Worm (Caenorhabditis elegans) whole organism, L4 larva: ENCODE results near the gene srsx-3.

Experiments
- D1046.2 ChIP-seq: fragments of 200-800 bp; sonication (Bioruptor generic); IDR thresholded peaks from 2 replicates; pipeline ENCODE4 v1.3.6; 2022; ENCODE audit warnings: missing genetic modification characterization, missing compliant biosample characterization
- T20F7.1 ChIP-seq: fragments of 200-800 bp; sonication (Bioruptor generic); optimal IDR thresholded peaks from 2 replicates; lab custom pipeline; 2018; ENCODE audit warnings: mild to moderate bottlenecking, missing genetic modification characterization, missing compliant biosample characterization
- Y48G9A.11 ChIP-seq: fragments of 200-800 bp; sonication (Bioruptor generic); IDR thresholded peaks from 2 replicates; pipeline ENCODE4 v1.3.6; 2022; ENCODE audit warnings: missing genetic modification reagents, missing genetic modification characterization, missing compliant biosample characterization
- ZK337.2 ChIP-seq: fragments of 200-800 bp; sonication (Bioruptor generic); IDR thresholded peaks from 2 replicates; pipeline ENCODE4 v1.3.6; 2022; ENCODE audit warnings: missing genetic modification reagents, missing genetic modification characterization, missing compliant biosample characterization
- aha-1 ChIP-seq: fragments of 150-350 bp; peaks from one replicate; lab custom pipeline; 2014; ENCODE audit warnings: missing biosample characterization, missing genetic modification characterization
- ama-1 ChIP-seq: fragments of 150-350 bp; optimal IDR thresholded peaks from 2 replicates; lab custom pipeline; 2014; ENCODE audit warnings: inconsistent platforms, mixed read lengths
- ceh-32 ChIP-seq: sonication (generic microtip); optimal IDR thresholded peaks from 2 replicates; lab custom pipeline; 2016; ENCODE audit warnings: mild to moderate bottlenecking, missing genetic modification characterization, missing compliant biosample characterization; ENCODE audit not compliant: poor library complexity
- cey-2 ChIP-seq: sonication (generic microtip); optimal IDR thresholded peaks from 3 replicates; lab custom pipeline; 2017; ENCODE audit warnings: missing genetic modification characterization, mild to moderate bottlenecking, missing compliant biosample characterization, antibody characterized with exemption, borderline replicate concordance; ENCODE audit not compliant: insufficient read depth
- daf-16 ChIP-seq, 3 experiments: sonication (generic microtip); optimal IDR thresholded peaks; 2 replicates each; lab custom pipeline; 2016 to 2017; ENCODE audit warnings: missing genetic modification characterization in 3 of 3, missing genetic modification reagents in 3 of 3, mild to moderate bottlenecking in 2 of 3, missing compliant biosample characterization in 2 of 3, missing biosample characterization in 1 of 3, moderate library complexity in 1 of 3
- daf-8 ChIP-seq: fragments of 200-800 bp; sonication (Bioruptor generic); IDR thresholded peaks from 2 replicates; pipeline ENCODE4 v1.3.6; 2022; ENCODE audit warnings: missing genetic modification characterization, missing compliant biosample characterization
- dmd-8 ChIP-seq: fragments of 200-800 bp; sonication (Bioruptor generic); IDR thresholded peaks from 2 replicates; pipeline ENCODE4 v1.3.6; 2022; ENCODE audit warnings: missing genetic modification characterization, missing compliant biosample characterization
- duxl-1 ChIP-seq: sonication (generic microtip); optimal IDR thresholded peaks from 2 replicates; lab custom pipeline; 2016; ENCODE audit warnings: mild to moderate bottlenecking, missing genetic modification characterization, moderate library complexity, missing compliant biosample characterization; ENCODE audit not compliant: poor library complexity
- dve-1 ChIP-seq: sonication (generic microtip); optimal IDR thresholded peaks from 2 replicates; lab custom pipeline; 2017; ENCODE audit warnings: antibody characterized with exemption, mild to moderate bottlenecking, missing genetic modification characterization, missing compliant biosample characterization; ENCODE audit not compliant: insufficient read depth
- egl-43 ChIP-seq: fragments of 200-800 bp; sonication (Bioruptor generic); IDR thresholded peaks from 2 replicates; pipeline ENCODE4 v1.3.6; 2022; ENCODE audit warnings: missing genetic modification reagents, missing genetic modification characterization, missing compliant biosample characterization
- fkh-10 ChIP-seq: fragments of 150-350 bp; optimal IDR thresholded peaks from 2 replicates; lab custom pipeline; 2014; ENCODE audit warnings: missing biosample characterization, missing genetic modification reagents, missing genetic modification characterization
- fos-1 ChIP-seq: fragments of 150-350 bp; optimal IDR thresholded peaks from 2 replicates; lab custom pipeline; 2014; ENCODE audit warnings: missing biosample characterization, missing genetic modification characterization
- gei-8 ChIP-seq: fragments of 200-800 bp; sonication (Bioruptor generic); optimal IDR thresholded peaks from 2 replicates; lab custom pipeline; 2018; ENCODE audit warnings: mild to moderate bottlenecking, missing genetic modification characterization, missing compliant biosample characterization
- hlh-11 ChIP-seq: fragments of 200-800 bp; sonication (Bioruptor generic); optimal IDR thresholded peaks from 2 replicates; lab custom pipeline; 2018; ENCODE audit warnings: mild to moderate bottlenecking, missing genetic modification characterization, missing compliant biosample characterization
- hlh-30 ChIP-seq: sonication (generic microtip); optimal IDR thresholded peaks from 2 replicates; lab custom pipeline; 2017; ENCODE audit warnings: antibody characterized with exemption, mild to moderate bottlenecking, missing genetic modification characterization, missing compliant biosample characterization; ENCODE audit not compliant: insufficient read depth
- jun-1 ChIP-seq: fragments of 150-350 bp; optimal IDR thresholded peaks from 2 replicates; lab custom pipeline; 2014; ENCODE audit warnings: missing biosample characterization, missing genetic modification reagents, missing genetic modification characterization
- lim-7 ChIP-seq: fragments of 200-800 bp; sonication (Bioruptor generic); IDR thresholded peaks from 2 replicates; pipeline ENCODE4 v1.3.6; 2022; ENCODE audit warnings: missing genetic modification characterization, missing compliant biosample characterization
- lin-1 ChIP-seq: fragments of 200-800 bp; sonication (Bioruptor generic); IDR thresholded peaks from 2 replicates; pipeline ENCODE4 v1.3.6; 2022; ENCODE audit warnings: missing genetic modification reagents, missing genetic modification characterization, missing compliant biosample characterization
- lin-15B ChIP-seq: fragments of 150-350 bp; sonication (generic microtip); optimal IDR thresholded peaks from 3 replicates; lab custom pipeline; 2014; ENCODE audit warnings: missing biosample characterization, missing genetic modification characterization
- lin-29 ChIP-seq: fragments of 200-800 bp; sonication (Bioruptor generic); IDR thresholded peaks from 2 replicates; pipeline ENCODE4 v1.3.6; 2022; ENCODE audit warnings: missing genetic modification reagents, missing genetic modification characterization, missing compliant biosample characterization
- lir-3 ChIP-seq: sonication (generic microtip); optimal IDR thresholded peaks from 2 replicates; lab custom pipeline; 2016; ENCODE audit warnings: mild to moderate bottlenecking, missing genetic modification characterization, missing compliant biosample characterization
- madf-5 ChIP-seq, 2 experiments: fragments of 200-800 bp; sonication (Bioruptor generic); IDR thresholded peaks; 2 replicates each; pipeline ENCODE4 v1.3.6; 2022; ENCODE audit warnings: missing compliant biosample characterization in 2 of 2, missing genetic modification characterization in 2 of 2
- mxl-2 ChIP-seq: fragments of 200-800 bp; sonication (Bioruptor generic); conservative IDR thresholded peaks from 2 replicates; pipeline ENCODE4 v1.3.6; 2022; ENCODE audit warnings: missing genetic modification reagents, missing genetic modification characterization, missing compliant biosample characterization
- nhr-111 ChIP-seq: fragments of 200-800 bp; sonication (Bioruptor generic); optimal IDR thresholded peaks from 2 replicates; lab custom pipeline; 2018; ENCODE audit warnings: mild to moderate bottlenecking, missing genetic modification characterization, missing compliant biosample characterization
- nhr-237 ChIP-seq: sonication (generic microtip); optimal IDR thresholded peaks from 2 replicates; lab custom pipeline; 2017; ENCODE audit warnings: missing biosample characterization, missing genetic modification characterization
- nhr-28 ChIP-seq: fragments of 150-350 bp; optimal IDR thresholded peaks from 2 replicates; lab custom pipeline; 2014; ENCODE audit warnings: missing biosample characterization, missing genetic modification characterization
- nhr-42 ChIP-seq: fragments of 200-800 bp; sonication (Bioruptor generic); IDR thresholded peaks from 2 replicates; pipeline ENCODE4 v1.3.6; 2022; ENCODE audit warnings: missing genetic modification characterization, missing compliant biosample characterization
- php-3 ChIP-seq: fragments of 200-800 bp; sonication (Bioruptor generic); IDR thresholded peaks from 2 replicates; pipeline ENCODE4 v1.3.6; 2022; ENCODE audit warnings: missing genetic modification reagents, missing genetic modification characterization, missing compliant biosample characterization
- sdz-12 ChIP-seq: fragments of 200-800 bp; sonication (Bioruptor generic); optimal IDR thresholded peaks from 2 replicates; lab custom pipeline; 2018; ENCODE audit warnings: mild to moderate bottlenecking, missing genetic modification characterization, missing compliant biosample characterization
- skn-1 ChIP-seq: fragments of 150-350 bp; optimal IDR thresholded peaks from 2 replicates; lab custom pipeline; 2014; ENCODE audit warnings: missing biosample characterization, missing genetic modification characterization
- spr-3 ChIP-seq: fragments of 200-800 bp; sonication (Bioruptor generic); optimal IDR thresholded peaks from 2 replicates; lab custom pipeline; 2018; ENCODE audit warnings: mild to moderate bottlenecking, missing genetic modification characterization, missing compliant biosample characterization
- tag-97 ChIP-seq: fragments of 200-800 bp; sonication (Bioruptor generic); IDR thresholded peaks from 2 replicates; pipeline ENCODE4 v1.3.6; 2022; ENCODE audit warnings: missing genetic modification characterization, missing compliant biosample characterization
- tra-1 ChIP-seq: fragments of 200-800 bp; sonication (Bioruptor generic); IDR thresholded peaks from 2 replicates; pipeline ENCODE4 v1.3.6; 2022; ENCODE audit warnings: missing genetic modification reagents, missing genetic modification characterization, missing compliant biosample characterization
- unc-130 ChIP-seq: sonication (generic microtip); optimal IDR thresholded peaks from 2 replicates; lab custom pipeline; 2016; ENCODE audit warnings: missing genetic modification reagents, missing genetic modification characterization, missing compliant biosample characterization
- unc-62 ChIP-seq, 3 experiments: fragments of 150-350 bp in 1 of 3; sonication (generic microtip); optimal IDR thresholded peaks in 2 of 3; peaks in 1 of 3; 1 replicate in 1 of 3; 2 replicates in 2 of 3; lab custom pipeline; 2014 to 2017; ENCODE audit warnings: missing biosample characterization in 3 of 3, missing genetic modification characterization in 3 of 3, missing genetic modification reagents in 3 of 3, missing genotype in 1 of 3
- zip-11 ChIP-seq: fragments of 200-800 bp; sonication (Bioruptor generic); IDR thresholded peaks from 2 replicates; pipeline ENCODE4 v1.3.6; 2022; ENCODE audit warnings: missing genetic modification characterization, missing compliant biosample characterization
- zip-2 ChIP-seq: fragments of 150-350 bp; optimal IDR thresholded peaks from 2 replicates; lab custom pipeline; 2014; ENCODE audit warnings: missing biosample characterization, missing genetic modification characterization
- ztf-7 ChIP-seq: fragments of 150-350 bp; optimal IDR thresholded peaks from 2 replicates; lab custom pipeline; 2014; ENCODE audit warnings: missing biosample characterization, missing genetic modification characterization

srsx-3 gene

ce11 chrV:7926784-7927183 lies 10.3 kb downstream of the srsx-3 start, which contains the start of gene srsx-6:
Gene srsx-6 (plus strand): TSS chrV:7927084.
- TF ChIP-seq aha-1 (tag; lab: Kevin White, UChicago) (no peak), zip-2 (tag; lab: Kevin White, UChicago) (no peak), tra-1 (no peak), hlh-11 (tag; lab: Kevin White, UChicago) (no peak), nhr-28 (tag; lab: Kevin White, UChicago) (no peak), skn-1 (tag; lab: Kevin White, UChicago) (no peak), lir-3 (tag; lab: Kevin White, UChicago) (no peak), T20F7.1 (GFP tag; lab: Kevin White, UChicago) (no peak), nhr-111 (GFP tag; lab: Kevin White, UChicago) (no peak), daf-8 (GFP tag; lab: Robert Waterston, UW) (no peak), php-3 (GFP tag; lab: Robert Waterston, UW) (no peak), spr-3 (no peak)
- TF ChIP-seq, all 104 proteins: peak for 0

DNA sequence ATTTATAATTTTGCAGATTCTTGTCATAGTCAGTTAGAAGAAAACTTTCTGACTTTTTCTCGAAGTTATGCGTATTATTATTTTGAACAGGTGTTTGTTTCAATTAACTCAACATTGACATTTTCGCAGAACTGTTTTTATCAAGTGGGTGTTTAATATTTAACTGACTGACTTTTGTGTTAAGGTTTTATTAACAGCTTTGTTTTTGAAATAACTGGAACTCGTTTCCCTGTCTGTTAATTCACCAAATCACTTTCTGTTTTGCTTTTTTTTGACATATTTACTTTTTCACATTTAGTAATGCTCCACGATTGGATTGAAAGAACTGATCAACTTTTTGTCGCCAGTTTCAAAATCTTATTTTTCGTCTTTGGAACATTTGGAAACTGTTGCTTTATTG lies 11.6 kb downstream of the srsx-3 start, which contains the start of gene srsx-7:
TSS of gene srsx-7 (plus strand) at position 301 of the 400 bp plus-strand sequence.
- TF ChIP-seq hlh-30 (tag; lab: Kevin White, UChicago) (no peak), lim-7 (no peak), ztf-7 (tag; lab: Kevin White, UChicago) (no peak), ama-1 (lab: Kevin White, UChicago) (no peak), madf-5 (GFP tag; IDR thresholded peaks at IDR 0.05; lab: Robert Waterston, UW) (no peak), lin-29 (no peak), ZK337.2 (GFP tag; lab: Robert Waterston, UW) (no peak), cey-2 (tag; lab: Kevin White, UChicago) (no peak), nhr-42 (no peak), tag-97 (GFP tag; lab: Robert Waterston, UW) (no peak), daf-8 (GFP tag; lab: Robert Waterston, UW) (no peak), Y48G9A.11 (GFP tag; lab: Robert Waterston, UW) (no peak), duxl-1 (tag; lab: Kevin White, UChicago) (no peak)

- TF ChIP-seq D1046.2 (GFP tag; lab: Robert Waterston, UW) (no peak), dve-1 (no peak), ama-1 (lab: Kevin White, UChicago) (no peak), daf-16 (GFP tag; optimal IDR thresholded peaks at IDR 0.05; lab: Kevin White, UChicago) (peak in 1 of 2 experiments; percentile 94), daf-16 (tag; optimal IDR thresholded peaks at IDR 0.05; lab: Kevin White, UChicago) (no peak)
Observed at ce11 chrV:7908431-7908830, 28.6 kb downstream of the srsx-3 start.

ce11 chrV:7904389-7904788 lies 32.7 kb downstream of the srsx-3 start:
- peak; percentile 92 for TF ChIP-seq fkh-10 (GFP tag; lab: Kevin White, UChicago)
- TF ChIP-seq unc-62 (GFP tag; optimal IDR thresholded peaks at IDR 0.05 in 1 of 2; lab: Kevin White, UChicago): peak in 1 of 2 experiments; percentile 80
- no peak for TF ChIP-seq unc-62 (tag; optimal IDR thresholded peaks at IDR 0.05; lab: Kevin White, UChicago)
- no peak for TF ChIP-seq jun-1
- no peak for TF ChIP-seq zip-2 (tag; lab: Kevin White, UChicago)

ce11 chrV:7901222-7901621 lies 35.8 kb downstream of the srsx-3 start:
- no peak for TF ChIP-seq lin-15B (tag; lab: Kevin White, UChicago)
- TF ChIP-seq gei-8 (GFP tag; lab: Kevin White, UChicago): no peak
- TF ChIP-seq php-3 (GFP tag; lab: Robert Waterston, UW): no peak
- TF ChIP-seq lin-1 (GFP tag; lab: Robert Waterston, UW): no peak
- no peak for TF ChIP-seq nhr-237 (tag; lab: Kevin White, UChicago)
- no peak for TF ChIP-seq ceh-32
- TF ChIP-seq unc-62 (GFP tag; optimal IDR thresholded peaks at IDR 0.05 in 1 of 2; lab: Kevin White, UChicago): no peak
- TF ChIP-seq unc-62 (tag; optimal IDR thresholded peaks at IDR 0.05; lab: Kevin White, UChicago): no peak
- no peak for TF ChIP-seq daf-8 (GFP tag; lab: Robert Waterston, UW)
- no peak for TF ChIP-seq egl-43 (GFP tag; lab: Robert Waterston, UW)
- TF ChIP-seq lin-29: no peak
- no peak for TF ChIP-seq dmd-8 (GFP tag; lab: Robert Waterston, UW)
- TF ChIP-seq zip-11: no peak
- TF ChIP-seq mxl-2 (GFP tag; lab: Robert Waterston, UW): no peak
- TF ChIP-seq fos-1 (tag; lab: Kevin White, UChicago): no peak
- no peak for TF ChIP-seq sdz-12 (GFP tag; lab: Kevin White, UChicago)
- no peak for TF ChIP-seq unc-130 (GFP tag; lab: Kevin White, UChicago)
- no peak for TF ChIP-seq nhr-28 (tag; lab: Kevin White, UChicago)
